Worm (Caenorhabditis elegans): ENCODE results near the gene F36H9.2.
A peak's percentile ranks its signal among the peaks of the same experiment; 100 is the strongest.
"Not testable (repeated sequence)": the region's sequence is repeated elsewhere in the genome, so short reads cannot be mapped to it uniquely, and the experiment has no call there.

Gene F36H9.2

ce11 chrV:1805724-1806316, 17.6 kb downstream of the F36H9.2 start:
- TF ChIP-seq mbf-1 (tag; optimal IDR thresholded peaks at IDR 0.05) (no peak), nhr-129 (tag; optimal IDR thresholded peaks at IDR 0.05) (no peak), crh-2 (tag; optimal IDR thresholded peaks at IDR 0.05) (peak; percentile 26), elt-1 (tag; optimal IDR thresholded peaks at IDR 0.05) (no peak), ama-1 (optimal IDR thresholded peaks at IDR 0.05) (peak; percentile 82), C34F6.9 (tag; optimal IDR thresholded peaks at IDR 0.05) (peak; percentile 70), dmd-4 (tag; optimal IDR thresholded peaks at IDR 0.05) (no peak), ztf-4 (tag; optimal IDR thresholded peaks at IDR 0.05) (peak; percentile 21)

- no peak for TF ChIP-seq C34F6.9 (tag; optimal IDR thresholded peaks at IDR 0.05)
- no peak for TF ChIP-seq R02D3.7 (tag; optimal IDR thresholded peaks at IDR 0.05)
- TF ChIP-seq mbf-1 (tag; optimal IDR thresholded peaks at IDR 0.05) = no peak
- no peak for TF ChIP-seq F13H6.1 (tag; optimal IDR thresholded peaks at IDR 0.05)
- TF ChIP-seq unc-55 (GFP tag; optimal IDR thresholded peaks at IDR 0.05) = no peak
- TF ChIP-seq nhr-10 (tag; optimal IDR thresholded peaks at IDR 0.05) = no peak
- TF ChIP-seq peb-1 (tag; optimal IDR thresholded peaks at IDR 0.05) = no peak
- no peak for TF ChIP-seq dmd-4 (tag; optimal IDR thresholded peaks at IDR 0.05)
- TF ChIP-seq aly-2 (tag; optimal IDR thresholded peaks at IDR 0.05) = no peak
- no peak for TF ChIP-seq crh-2 (tag; optimal IDR thresholded peaks at IDR 0.05)
- no peak for TF ChIP-seq fos-1 (tag; optimal IDR thresholded peaks at IDR 0.05)
- TF ChIP-seq nhr-21 (tag; optimal IDR thresholded peaks at IDR 0.05) = no peak
- TF ChIP-seq mab-5 (tag; optimal IDR thresholded peaks at IDR 0.05) = no peak
- TF ChIP-seq ZK546.5 (tag; optimal IDR thresholded peaks at IDR 0.05) = no peak
These were observed 18.9 kb downstream of the F36H9.2 start, which contains the start of gene srt-42 for ce11 chrV:1807160-1807559. srt-42 (plus strand) TSS chrV:1807460.

DNA sequence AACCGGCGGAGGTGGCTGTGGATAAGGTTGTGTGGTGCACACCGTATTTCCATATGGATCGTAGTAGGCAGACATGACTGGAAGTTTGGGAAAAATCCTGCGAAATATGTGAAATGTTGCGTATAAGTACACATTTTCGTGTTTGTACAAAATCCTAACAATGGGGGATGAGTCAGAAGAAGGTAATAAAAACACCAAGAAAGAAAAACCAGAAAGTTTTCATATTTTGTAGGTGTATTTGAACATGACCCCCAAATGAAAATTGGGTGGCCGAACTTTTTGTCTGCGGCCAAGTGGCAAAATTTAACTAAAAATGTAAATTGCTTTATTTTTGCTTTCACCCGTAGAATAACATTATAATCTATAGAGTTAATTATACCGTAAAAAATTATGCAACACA, 22.8 kb downstream of the F36H9.2 start, which contains the start of gene Y46H3A.4:
Gene Y46H3A.4, minus strand, starts transcription at position 101 of the 400 bp plus-strand sequence.
- TF ChIP-seq nhr-6 (tag; optimal IDR thresholded peaks at IDR 0.05) (no peak), lin-11 (tag; optimal IDR thresholded peaks at IDR 0.05) (no peak), alr-1 (tag; optimal IDR thresholded peaks at IDR 0.05) (no peak), nhr-21 (tag; optimal IDR thresholded peaks at IDR 0.05) (no peak), lin-39 (tag; optimal IDR thresholded peaks at IDR 0.05) (no peak), skn-1 (tag; optimal IDR thresholded peaks at IDR 0.05) (no peak), unc-39 (tag; optimal IDR thresholded peaks at IDR 0.05) (no peak), ceh-82 (tag; optimal IDR thresholded peaks at IDR 0.05) (no peak), fos-1 (tag; optimal IDR thresholded peaks at IDR 0.05) (no peak)

DNA sequence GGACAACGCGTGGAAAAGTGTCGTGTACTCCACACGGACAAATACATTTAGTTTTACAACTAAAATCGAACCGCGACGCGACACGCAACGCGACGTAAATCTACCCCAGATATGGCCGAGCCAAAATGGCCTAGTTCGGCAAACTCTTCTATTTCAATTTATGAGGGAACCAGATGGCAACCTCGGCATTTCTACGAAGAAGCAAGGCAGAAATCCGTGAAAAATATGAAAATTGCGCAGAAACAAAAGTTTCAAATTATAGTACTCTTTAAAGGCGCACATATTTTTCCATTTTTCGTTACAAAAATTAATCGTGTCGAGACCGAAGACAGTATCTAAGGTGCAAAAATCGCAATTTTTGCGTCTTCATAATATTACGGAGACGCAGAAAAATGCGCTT, 26.5 kb downstream of the F36H9.2 start, which contains the start of gene Y46H3A.5:
Gene Y46H3A.5, minus strand, starts transcription at position 101 of the 400 bp plus-strand sequence.
- not testable (repeated sequence) for TF ChIP-seq Y55F3AM.14 (GFP tag; optimal IDR thresholded peaks at IDR 0.05); lin-39 (tag; optimal IDR thresholded peaks at IDR 0.05); nhr-12 (tag; optimal IDR thresholded peaks at IDR 0.05)

ce11 chrV:1820016-1820415, 31.8 kb downstream of the F36H9.2 start:
- no peak for TF ChIP-seq R02D3.7 (tag; optimal IDR thresholded peaks at IDR 0.05)
- no peak for TF ChIP-seq mdl-1 (tag; optimal IDR thresholded peaks at IDR 0.05)
- TF ChIP-seq ztf-11 (tag; optimal IDR thresholded peaks at IDR 0.05) = no peak
- no peak for TF ChIP-seq nhr-6 (tag; optimal IDR thresholded peaks at IDR 0.05)
- TF ChIP-seq aly-2 (tag; optimal IDR thresholded peaks at IDR 0.05) = no peak
- no peak for TF ChIP-seq gmeb-1 (tag; optimal IDR thresholded peaks at IDR 0.05)
- TF ChIP-seq ceh-82 (tag; optimal IDR thresholded peaks at IDR 0.05) = no peak
- TF ChIP-seq nhr-77 (tag; optimal IDR thresholded peaks at IDR 0.05) = no peak
- no peak for TF ChIP-seq egl-27 (tag; optimal IDR thresholded peaks at IDR 0.05)

DNA sequence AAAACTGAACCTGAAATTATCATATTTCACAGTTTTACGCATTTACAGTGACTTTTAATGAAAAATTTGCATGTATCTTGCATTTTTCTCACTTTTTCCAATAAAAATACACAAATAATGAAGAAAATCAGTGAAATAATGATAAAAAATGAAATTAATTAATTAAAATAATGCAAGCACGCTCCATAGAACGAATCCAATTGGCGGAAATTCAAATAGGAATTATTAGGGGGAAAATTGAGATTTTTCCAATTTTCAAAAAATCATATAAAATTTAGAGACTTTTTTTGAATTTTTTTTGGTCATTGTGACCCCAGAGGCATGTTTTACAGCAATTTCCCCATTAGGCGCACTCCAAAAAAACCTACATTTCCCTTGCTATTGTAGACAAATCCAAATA, 32.5 kb downstream of the F36H9.2 start:
- TF ChIP-seq snpc-4 (tag; optimal IDR thresholded peaks at IDR 0.05) = no peak
- TF ChIP-seq nhr-11 (tag; optimal IDR thresholded peaks at IDR 0.05) = no peak
- TF ChIP-seq unc-55 (GFP tag; optimal IDR thresholded peaks at IDR 0.05) = no peak
- TF ChIP-seq F13H6.1 (tag; optimal IDR thresholded peaks at IDR 0.05) = no peak
- TF ChIP-seq nhr-12 (tag; optimal IDR thresholded peaks at IDR 0.05) = no peak
- no peak for TF ChIP-seq unc-39 (tag; optimal IDR thresholded peaks at IDR 0.05)
- no peak for TF ChIP-seq ztf-11 (tag; optimal IDR thresholded peaks at IDR 0.05)
- TF ChIP-seq egl-27 (tag; optimal IDR thresholded peaks at IDR 0.05) = no peak
- TF ChIP-seq peb-1 (tag; optimal IDR thresholded peaks at IDR 0.05) = no peak
- TF ChIP-seq nhr-129 (tag; optimal IDR thresholded peaks at IDR 0.05) = no peak
